Fruit fly (Drosophila melanogaster) whole organism, wandering third instar larva: Measurements from ENCODE around the gene CG46308.
A peak's percentile ranks its signal among the peaks of the same experiment; 100 is the strongest.

Source experiments
- Abd-B ChIP-seq: fragments of >200 bp; optimal IDR thresholded peaks from 2 replicates; lab custom pipeline; 2017; ENCODE audit warnings: missing biosample characterization, missing genetic modification characterization
- CG32264 ChIP-seq: fragments of 200-800 bp; sonication (Bioruptor generic); optimal IDR thresholded peaks from 2 replicates; lab custom pipeline; 2016; ENCODE audit warnings: missing biosample characterization, missing genetic modification characterization
- CG9705 ChIP-seq: fragments of 200-800 bp; sonication (Bioruptor generic); optimal IDR thresholded peaks from 2 replicates; lab custom pipeline; 2018; ENCODE audit warnings: missing biosample characterization, mild to moderate bottlenecking, missing genetic modification characterization
- CrebA ChIP-seq: fragments of 200-800 bp; sonication (Bioruptor generic); optimal IDR thresholded peaks from 2 replicates; lab custom pipeline; 2016; ENCODE audit warnings: missing biosample characterization, mild to moderate bottlenecking, missing genetic modification characterization, borderline replicate concordance
- Dfd ChIP-seq: fragments of >200 bp; optimal IDR thresholded peaks from 2 replicates; lab custom pipeline; 2017; ENCODE audit warnings: missing biosample characterization, missing genetic modification characterization
- Dif ChIP-seq: fragments of 200-275, 200-300 bp; sonication (Bioruptor generic); optimal IDR thresholded peaks from 2 replicates; lab custom pipeline; 2018; ENCODE audit warnings: missing biosample characterization, missing genetic modification characterization; ENCODE audit not compliant: partially characterized antibody
- GATAd ChIP-seq: sonication (Bioruptor generic); optimal IDR thresholded peaks from 2 replicates; lab custom pipeline; 2016; ENCODE audit warnings: missing biosample characterization, missing genetic modification characterization
- HLH106 ChIP-seq: fragments of 200-800 bp; optimal IDR thresholded peaks from 3 replicates; lab custom pipeline; 2019; ENCODE audit warnings: missing biosample characterization, mild to moderate bottlenecking, missing genetic modification characterization, moderate library complexity
- Hnf4 ChIP-seq: fragments of 200-800 bp; sonication (Bioruptor generic); optimal IDR thresholded peaks from 2 replicates; lab custom pipeline; 2016; ENCODE audit warnings: missing biosample characterization, mild to moderate bottlenecking, missing genetic modification characterization
- Hr78 ChIP-seq: fragments of >200 bp; optimal IDR thresholded peaks from 2 replicates; lab custom pipeline; 2017; ENCODE audit warnings: missing biosample characterization, missing genetic modification characterization
- Hr83 ChIP-seq: fragments of 200-300 bp; sonication (Bioruptor generic); optimal IDR thresholded peaks from 2 replicates; lab custom pipeline; 2016; ENCODE audit warnings: missing biosample characterization, mild to moderate bottlenecking, missing genetic modification characterization, moderate library complexity; ENCODE audit not compliant: poor library complexity, severe bottlenecking
- Jra ChIP-seq: sonication (Bioruptor generic); optimal IDR thresholded peaks from 2 replicates; lab custom pipeline; 2016; ENCODE audit warnings: missing biosample characterization, missing genetic modification characterization
- Mio ChIP-seq: sonication (Bioruptor generic); optimal IDR thresholded peaks from 2 replicates; lab custom pipeline; 2016; ENCODE audit warnings: missing biosample characterization, missing genetic modification characterization
- Myc ChIP-seq: fragments of >200 bp; optimal IDR thresholded peaks from 2 replicates; lab custom pipeline; 2017
- N ChIP-seq: fragments of >200 bp; optimal IDR thresholded peaks from 2 replicates; lab custom pipeline; 2018; ENCODE audit warnings: missing biosample characterization, missing external identifiers, missing genetic modification characterization
- OdsH ChIP-seq: fragments of 200-800 bp; sonication (Bioruptor generic); optimal IDR thresholded peaks from 2 replicates; lab custom pipeline; 2016; ENCODE audit warnings: missing biosample characterization, mild to moderate bottlenecking, missing genetic modification characterization
- Rel ChIP-seq, 2 experiments: fragments of 200-800 bp; sonication (Bioruptor generic) in 1 of 2; optimal IDR thresholded peaks; 2 replicates in 1 of 2; 3 replicates in 1 of 2; lab custom pipeline; 2016 to 2019; ENCODE audit warnings: mild to moderate bottlenecking in 2 of 2, missing biosample characterization in 2 of 2, missing genetic modification characterization in 2 of 2, moderate library complexity in 1 of 2
- Sp1 ChIP-seq: fragments of 200-800 bp; sonication (Bioruptor generic); optimal IDR thresholded peaks from 3 replicates; lab custom pipeline; 2019; ENCODE audit warnings: missing biosample characterization, mild to moderate bottlenecking, missing genetic modification characterization, moderate library complexity
- Vsx2 ChIP-seq: fragments of 200-300, 225-300 bp; sonication (Bioruptor generic); optimal IDR thresholded peaks from 2 replicates; lab custom pipeline; 2018; ENCODE audit warnings: missing biosample characterization, missing genetic modification characterization; ENCODE audit not compliant: partially characterized antibody
- br ChIP-seq: fragments of 200-800 bp; sonication (Bioruptor generic); optimal IDR thresholded peaks from 2 replicates; lab custom pipeline; 2016; ENCODE audit warnings: missing biosample characterization, missing genetic modification characterization
- brk ChIP-seq: fragments of 200-800 bp; sonication (Bioruptor generic); optimal IDR thresholded peaks from 2 replicates; lab custom pipeline; 2016; ENCODE audit warnings: missing biosample characterization, mild to moderate bottlenecking, missing genetic modification characterization
- dl ChIP-seq, 2 experiments: fragments of 175-275, 200-275 bp in 1 of 2; fragments of 200-275 bp in 1 of 2; sonication (Bioruptor generic); optimal IDR thresholded peaks; lab custom pipeline; 2018; ENCODE audit warnings: mild to moderate bottlenecking in 2 of 2, missing biosample characterization in 2 of 2, missing genetic modification characterization in 2 of 2, moderate library complexity in 2 of 2; ENCODE audit not compliant: partially characterized antibody in 2 of 2, insufficient read depth in 1 of 2
- dmrt93B ChIP-seq: fragments of 200-800 bp; sonication (Bioruptor generic); optimal IDR thresholded peaks from 2 replicates; lab custom pipeline; 2018; ENCODE audit warnings: missing biosample characterization, mild to moderate bottlenecking, missing genetic modification characterization
- dsf ChIP-seq: sonication (Bioruptor generic); optimal IDR thresholded peaks from 2 replicates; lab custom pipeline; 2016; ENCODE audit warnings: missing biosample characterization, missing genetic modification characterization, borderline replicate concordance
- ey ChIP-seq: fragments of 200-800 bp; sonication (Bioruptor generic); optimal IDR thresholded peaks from 2 replicates; lab custom pipeline; 2016; ENCODE audit warnings: missing biosample characterization, missing genetic modification characterization
- foxo ChIP-seq, 2 experiments: fragments of 200-800 bp; sonication (Bioruptor generic); optimal IDR thresholded peaks; 2 replicates in 1 of 2; 3 replicates in 1 of 2; lab custom pipeline; 2016 to 2017; ENCODE audit warnings: missing biosample characterization in 2 of 2, missing genetic modification characterization in 2 of 2
- fru ChIP-seq: fragments of 200-800 bp; sonication (Bioruptor generic); optimal IDR thresholded peaks from 3 replicates; lab custom pipeline; 2016; ENCODE audit warnings: missing biosample characterization, mild to moderate bottlenecking, missing genetic modification characterization
- h ChIP-seq: fragments of 200-800 bp; sonication (Bioruptor generic); optimal IDR thresholded peaks from 3 replicates; lab custom pipeline; 2016; ENCODE audit warnings: missing biosample characterization, mild to moderate bottlenecking, missing genetic modification characterization
- jim ChIP-seq: fragments of 175-275, 200-325 bp; sonication (Bioruptor generic); optimal IDR thresholded peaks from 2 replicates; lab custom pipeline; 2016; ENCODE audit warnings: missing biosample characterization, mild to moderate bottlenecking, missing genetic modification characterization
- lola ChIP-seq: fragments of >200 bp; optimal IDR thresholded peaks from 2 replicates; lab custom pipeline; 2017; ENCODE audit warnings: missing biosample characterization, missing genetic modification characterization
- pan ChIP-seq: fragments of >200 bp; optimal IDR thresholded peaks from 2 replicates; lab custom pipeline; 2017
- psq ChIP-seq: fragments of 200-800 bp; sonication (Bioruptor generic); optimal IDR thresholded peaks from 3 replicates; lab custom pipeline; 2017; ENCODE audit warnings: missing biosample characterization, mild to moderate bottlenecking, missing genetic modification characterization, moderate library complexity
- rgr ChIP-seq: fragments of 200-800 bp; sonication (Bioruptor generic); optimal IDR thresholded peaks from 3 replicates; lab custom pipeline; 2016; ENCODE audit warnings: missing biosample characterization, mild to moderate bottlenecking, missing genetic modification characterization
- sage ChIP-seq: fragments of 200-800 bp; sonication (Bioruptor generic); optimal IDR thresholded peaks from 2 replicates; lab custom pipeline; 2016; ENCODE audit warnings: missing biosample characterization, mild to moderate bottlenecking, missing genetic modification characterization
- sv ChIP-seq: fragments of 200-800 bp; sonication (Bioruptor generic); optimal IDR thresholded peaks from 3 replicates; lab custom pipeline; 2016; ENCODE audit warnings: missing biosample characterization, missing genetic modification characterization
- tai ChIP-seq: sonication (Bioruptor generic); optimal IDR thresholded peaks from 2 replicates; lab custom pipeline; 2016; ENCODE audit warnings: missing biosample characterization, missing genetic modification characterization
- usp ChIP-seq: fragments of >200 bp; optimal IDR thresholded peaks from 2 replicates; lab custom pipeline; 2017; ENCODE audit warnings: missing biosample characterization, missing genetic modification characterization
- woc ChIP-seq: sonication (Bioruptor generic); optimal IDR thresholded peaks from 2 replicates; lab custom pipeline; 2016; ENCODE audit warnings: missing biosample characterization, mild to moderate bottlenecking, missing genetic modification characterization

Gene CG46308

dm6 chr2L:13514262-13514937 lies 52.8 kb downstream of the CG46308 start:
- TF ChIP-seq usp (GFP tag; lab: Kevin White, UChicago) (no peak), Jra (peak; percentile 68), HLH106 (peak; percentile 87), CrebA (GFP tag; lab: Kevin White, UChicago) (peak; percentile 64), jim (GFP tag; lab: Kevin White, UChicago) (no peak), ey (GFP tag; lab: Kevin White, UChicago) (peak; percentile 94), fru (peak; percentile 91), GATAd (GFP tag; lab: Kevin White, UChicago) (peak; percentile 31), OdsH (GFP tag; lab: Kevin White, UChicago) (peak; percentile 94), CG32264 (GFP tag; lab: Kevin White, UChicago) (peak; percentile 56), Abd-B (GFP tag; lab: Kevin White, UChicago) (no peak), CG9705 (GFP tag; lab: Kevin White, UChicago) (peak; percentile 48), br (peak; percentile 91), Hr78 (GFP tag; lab: Kevin White, UChicago) (no peak), h (peak; percentile 88), Mio (GFP tag; lab: Kevin White, UChicago) (peak; percentile 59), dsf (GFP tag; lab: Kevin White, UChicago) (peak; percentile 19), N (GFP tag; lab: Kevin White, UChicago) (no peak), foxo (GFP tag; optimal IDR thresholded peaks at IDR 0.05; lab: Kevin White, UChicago) (peak in 1 of 2 experiments; percentile 96), lola (GFP tag; lab: Kevin White, UChicago) (no peak), Dfd (GFP tag; lab: Kevin White, UChicago) (no peak), Sp1 (peak; percentile 91), woc (GFP tag; lab: Kevin White, UChicago) (peak; percentile 29), Dif (GFP tag; lab: Kevin White, UChicago) (peak; percentile 42), psq (peak; percentile 91), pan (lab: Kevin White, UChicago) (no peak), sv (GFP tag; lab: Kevin White, UChicago) (no peak), brk (GFP tag; lab: Kevin White, UChicago) (peak; percentile 91), rgr (GFP tag; lab: Kevin White, UChicago) (peak; percentile 94), Myc (no peak), sage (GFP tag; lab: Kevin White, UChicago) (peak; percentile 32), Hnf4 (GFP tag; lab: Kevin White, UChicago) (peak; percentile 83), tai (GFP tag; lab: Kevin White, UChicago) (peak; percentile 83), dmrt93B (GFP tag; lab: Kevin White, UChicago) (peak; percentile 88), Hr83 (GFP tag; lab: Kevin White, UChicago) (no peak), dl (GFP tag; optimal IDR thresholded peaks at IDR 0.05; lab: Kevin White, UChicago; ENCODE audit: insufficient read depth in 1 of 2, partially characterized antibody in 2 of 2) (peak in 1 of 2 experiments; percentile 55), Rel (GFP tag; optimal IDR thresholded peaks at IDR 0.05; lab: Kevin White, UChicago) (peak; percentile 11), Rel (tag; optimal IDR thresholded peaks at IDR 0.05; lab: Kevin White, UChicago) (peak; percentile 61), Vsx2 (GFP tag; lab: Kevin White, UChicago) (no peak)

- TF ChIP-seq Dfd (GFP tag; lab: Kevin White, UChicago) (peak; percentile 2), sv (GFP tag; lab: Kevin White, UChicago) (peak; percentile 75), dmrt93B (GFP tag; lab: Kevin White, UChicago) (no peak), woc (GFP tag; lab: Kevin White, UChicago) (peak; percentile 29)
Observed at dm6 chr2L:13514945-13515687, 53.5 kb downstream of the CG46308 start.
